Worm (Caenorhabditis elegans) whole organism, early embryonic: ENCODE data around the gene mam-4.

ENCODE experiments used
- B0310.2 ChIP-seq: sonication (generic microtip); optimal IDR thresholded peaks from 2 replicates; lab custom pipeline; 2016; ENCODE audit warnings: mild to moderate bottlenecking, missing genetic modification characterization, missing compliant biosample characterization
- ama-1 ChIP-seq: fragments of 150-350 bp; optimal IDR thresholded peaks from 2 replicates; lab custom pipeline; 2014
- scrt-1 ChIP-seq: fragments of 200-800 bp; sonication (Bioruptor generic); IDR thresholded peaks from 2 replicates; pipeline ENCODE4 v1.3.6; 2022; ENCODE audit warnings: missing genetic modification characterization, missing compliant biosample characterization
- tbx-11 ChIP-seq: fragments of 200-800 bp; sonication (Bioruptor generic); IDR thresholded peaks from 2 replicates; pipeline ENCODE4 v1.3.6; 2022; ENCODE audit warnings: missing genetic modification characterization, missing compliant biosample characterization
- tbx-37 ChIP-seq: fragments of 200-800 bp; sonication (Bioruptor generic); conservative IDR thresholded peaks from 2 replicates; pipeline ENCODE4 v1.3.6; 2022; ENCODE audit warnings: missing genetic modification reagents, missing genetic modification characterization, missing compliant biosample characterization

- TF ChIP-seq B0310.2 (tag; lab: Kevin White, UChicago) (no peak), ama-1 (lab: Kevin White, UChicago) (no peak), tbx-37 (peak; percentile 74), tbx-11 (GFP tag; lab: Robert Waterston, UW) (peak; percentile 69; the same call in 1 of the 2 replicates), scrt-1 (GFP tag; lab: Robert Waterston, UW) (peak; percentile 55; the same call in 1 of the 2 replicates)
These were observed 8.7 kb upstream of the mam-4 start, which contains the start of the genes dvc-1 and ima-1 for ce11 chrV:11239187-11239725.
